Worm (Caenorhabditis elegans) whole organism, L4 larva: ENCODE measurements around the gene egl-19.

ENCODE experiments used
- F10B5.3 ChIP-seq: sonication (generic microtip); optimal IDR thresholded peaks from 2 replicates; lab custom pipeline; 2016; ENCODE audit warnings: mild to moderate bottlenecking, missing genetic modification characterization, missing compliant biosample characterization
- T26A8.4 ChIP-seq: fragments of 200-800 bp; sonication (Bioruptor generic); IDR thresholded peaks from 2 replicates; pipeline ENCODE4 v1.3.6; 2022; ENCODE audit warnings: missing genetic modification characterization, missing compliant biosample characterization
- Y105C5A.15 ChIP-seq: fragments of 200-800 bp; sonication (Bioruptor generic); IDR thresholded peaks from 2 replicates; pipeline ENCODE4 v1.3.6; 2022; ENCODE audit warnings: missing genetic modification characterization, missing compliant biosample characterization
- Y48G9A.11 ChIP-seq: fragments of 200-800 bp; sonication (Bioruptor generic); IDR thresholded peaks from 2 replicates; pipeline ENCODE4 v1.3.6; 2022; ENCODE audit warnings: missing genetic modification reagents, missing genetic modification characterization, missing compliant biosample characterization
- Y5F2A.4 ChIP-seq: fragments of 200-800 bp; sonication (Bioruptor generic); optimal IDR thresholded peaks from 2 replicates; lab custom pipeline; 2018; ENCODE audit warnings: mild to moderate bottlenecking, missing genetic modification characterization, missing compliant biosample characterization
- ZK546.5 ChIP-seq, 2 experiments: sonication (generic microtip); optimal IDR thresholded peaks; 2 replicates each; lab custom pipeline; 2017; ENCODE audit warnings: missing biosample characterization in 2 of 2, missing genetic modification characterization in 2 of 2
- arid-1 ChIP-seq: fragments of 200-800 bp; sonication (Bioruptor generic); conservative IDR thresholded peaks from 2 replicates; pipeline ENCODE4 v1.3.6; 2022; ENCODE audit warnings: missing genetic modification reagents, missing genetic modification characterization, missing compliant biosample characterization
- attf-4 ChIP-seq: sonication (generic microtip); optimal IDR thresholded peaks from 3 replicates; lab custom pipeline; 2017; ENCODE audit warnings: missing biosample characterization, missing genetic modification characterization
- ceh-82 ChIP-seq: sonication (generic microtip); optimal IDR thresholded peaks from 2 replicates; lab custom pipeline; 2017; ENCODE audit warnings: missing biosample characterization, missing genetic modification characterization
- ces-1 ChIP-seq: fragments of 150-350 bp; sonication (generic microtip); optimal IDR thresholded peaks from 4 replicates; lab custom pipeline; 2014; ENCODE audit warnings: missing biosample characterization, missing genetic modification reagents, missing genetic modification characterization
- cey-2 ChIP-seq: sonication (generic microtip); optimal IDR thresholded peaks from 3 replicates; lab custom pipeline; 2017; ENCODE audit warnings: missing genetic modification characterization, mild to moderate bottlenecking, missing compliant biosample characterization, antibody characterized with exemption, borderline replicate concordance; ENCODE audit not compliant: insufficient read depth
- ctbp-1 ChIP-seq: fragments of 200-800 bp; sonication (Bioruptor generic); IDR thresholded peaks from 2 replicates; pipeline ENCODE4 v1.3.6; 2022; ENCODE audit warnings: missing genetic modification reagents, missing genetic modification characterization, missing compliant biosample characterization
- dmd-6 ChIP-seq: fragments of 200-800 bp; sonication (Bioruptor generic); IDR thresholded peaks from 2 replicates; pipeline ENCODE4 v1.3.6; 2022; ENCODE audit warnings: missing genetic modification reagents, missing genetic modification characterization, missing compliant biosample characterization
- dmd-8 ChIP-seq: fragments of 200-800 bp; sonication (Bioruptor generic); IDR thresholded peaks from 2 replicates; pipeline ENCODE4 v1.3.6; 2022; ENCODE audit warnings: missing genetic modification characterization, missing compliant biosample characterization
- egl-43 ChIP-seq: fragments of 200-800 bp; sonication (Bioruptor generic); IDR thresholded peaks from 2 replicates; pipeline ENCODE4 v1.3.6; 2022; ENCODE audit warnings: missing genetic modification reagents, missing genetic modification characterization, missing compliant biosample characterization
- lim-7 ChIP-seq: fragments of 200-800 bp; sonication (Bioruptor generic); IDR thresholded peaks from 2 replicates; pipeline ENCODE4 v1.3.6; 2022; ENCODE audit warnings: missing genetic modification characterization, missing compliant biosample characterization
- lin-15B ChIP-seq: fragments of 150-350 bp; sonication (generic microtip); optimal IDR thresholded peaks from 3 replicates; lab custom pipeline; 2014; ENCODE audit warnings: missing biosample characterization, missing genetic modification characterization
- lin-29 ChIP-seq: fragments of 200-800 bp; sonication (Bioruptor generic); IDR thresholded peaks from 2 replicates; pipeline ENCODE4 v1.3.6; 2022; ENCODE audit warnings: missing genetic modification reagents, missing genetic modification characterization, missing compliant biosample characterization
- lin-38 ChIP-seq: fragments of 200-800 bp; sonication (Bioruptor generic); IDR thresholded peaks from 2 replicates; pipeline ENCODE4 v1.3.6; 2022; ENCODE audit warnings: missing genetic modification reagents, missing genetic modification characterization, missing compliant biosample characterization
- madf-5 ChIP-seq, 2 experiments: fragments of 200-800 bp; sonication (Bioruptor generic); IDR thresholded peaks; 2 replicates each; pipeline ENCODE4 v1.3.6; 2022; ENCODE audit warnings: missing compliant biosample characterization in 2 of 2, missing genetic modification characterization in 2 of 2
- mep-1 ChIP-seq: fragments of 150-350 bp; sonication (generic microtip); optimal IDR thresholded peaks from 3 replicates; lab custom pipeline; 2014; ENCODE audit warnings: missing biosample characterization, missing genetic modification characterization
- mxl-3 ChIP-seq: fragments of 200-800 bp; sonication (Bioruptor generic); optimal IDR thresholded peaks from 2 replicates; lab custom pipeline; 2018; ENCODE audit warnings: mild to moderate bottlenecking, missing genetic modification characterization, missing compliant biosample characterization
- nhr-237 ChIP-seq: sonication (generic microtip); optimal IDR thresholded peaks from 2 replicates; lab custom pipeline; 2017; ENCODE audit warnings: missing biosample characterization, missing genetic modification characterization
- nhr-42 ChIP-seq: fragments of 200-800 bp; sonication (Bioruptor generic); IDR thresholded peaks from 2 replicates; pipeline ENCODE4 v1.3.6; 2022; ENCODE audit warnings: missing genetic modification characterization, missing compliant biosample characterization
- nhr-77 ChIP-seq: fragments of 150-350 bp; optimal IDR thresholded peaks from 2 replicates; lab custom pipeline; 2014; ENCODE audit warnings: missing biosample characterization, missing genetic modification characterization
- php-3 ChIP-seq: fragments of 200-800 bp; sonication (Bioruptor generic); IDR thresholded peaks from 2 replicates; pipeline ENCODE4 v1.3.6; 2022; ENCODE audit warnings: missing genetic modification reagents, missing genetic modification characterization, missing compliant biosample characterization
- saeg-2 ChIP-seq: fragments of 200-800 bp; sonication (Bioruptor generic); IDR thresholded peaks from 2 replicates; pipeline ENCODE4 v1.3.6; 2022; ENCODE audit warnings: missing genetic modification reagents, missing genetic modification characterization, missing compliant biosample characterization
- sdz-12 ChIP-seq: fragments of 200-800 bp; sonication (Bioruptor generic); optimal IDR thresholded peaks from 2 replicates; lab custom pipeline; 2018; ENCODE audit warnings: mild to moderate bottlenecking, missing genetic modification characterization, missing compliant biosample characterization
- spr-1 ChIP-seq: sonication (generic microtip); optimal IDR thresholded peaks from 2 replicates; lab custom pipeline; 2016; ENCODE audit warnings: mild to moderate bottlenecking, missing genetic modification characterization, missing compliant biosample characterization
- spr-3 ChIP-seq: fragments of 200-800 bp; sonication (Bioruptor generic); optimal IDR thresholded peaks from 2 replicates; lab custom pipeline; 2018; ENCODE audit warnings: mild to moderate bottlenecking, missing genetic modification characterization, missing compliant biosample characterization
- unc-130 ChIP-seq: sonication (generic microtip); optimal IDR thresholded peaks from 2 replicates; lab custom pipeline; 2016; ENCODE audit warnings: missing genetic modification reagents, missing genetic modification characterization, missing compliant biosample characterization
- unc-62 ChIP-seq, 3 experiments: fragments of 150-350 bp in 1 of 3; sonication (generic microtip); optimal IDR thresholded peaks in 2 of 3; peaks in 1 of 3; 1 replicate in 1 of 3; 2 replicates in 2 of 3; lab custom pipeline; 2014 to 2017; ENCODE audit warnings: missing biosample characterization in 3 of 3, missing genetic modification characterization in 3 of 3, missing genetic modification reagents in 3 of 3, missing genotype in 1 of 3
- zag-1 ChIP-seq: fragments of 150-350 bp; optimal IDR thresholded peaks from 2 replicates; lab custom pipeline; 2014; ENCODE audit warnings: missing biosample characterization, missing genetic modification characterization
- zip-11 ChIP-seq: fragments of 200-800 bp; sonication (Bioruptor generic); IDR thresholded peaks from 2 replicates; pipeline ENCODE4 v1.3.6; 2022; ENCODE audit warnings: missing genetic modification characterization, missing compliant biosample characterization

Gene egl-19

DNA sequence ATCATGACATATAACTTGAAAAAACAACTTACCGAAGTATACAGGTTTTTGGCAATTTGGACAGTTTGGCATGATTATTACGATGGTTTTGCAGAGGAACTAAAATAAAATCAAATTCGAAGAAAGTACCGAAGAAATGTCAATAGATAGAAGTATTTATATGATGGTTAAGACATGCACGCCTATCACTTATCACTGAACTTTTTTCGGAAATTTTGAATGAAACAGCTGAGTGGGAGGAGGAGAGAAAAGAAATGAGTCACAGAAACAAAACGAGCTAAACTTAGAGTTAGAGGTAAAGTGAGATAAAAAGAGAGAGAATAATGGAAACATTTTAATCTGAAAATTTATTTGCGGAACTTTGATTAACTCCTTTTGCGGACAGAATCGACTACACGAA is 39.9 kb downstream of the egl-19 start, which contains the start of gene valv-1:
Gene valv-1, minus strand, starts transcription at position 101 of the 400 bp plus-strand sequence.
- TF ChIP-seq attf-4 (tag; lab: Kevin White, UChicago) (no peak), unc-62 (GFP tag; optimal IDR thresholded peaks at IDR 0.05 in 1 of 2; lab: Kevin White, UChicago) (peak in 1 of 2 experiments; percentile 51), unc-62 (tag; optimal IDR thresholded peaks at IDR 0.05; lab: Kevin White, UChicago) (no peak), lin-38 (no peak)

ce11 chrIV:7445995-7446394 is 40.6 kb downstream of the egl-19 start, which contains the start of gene B0496.1:
Gene B0496.1, plus strand, starts transcription at chrIV:7446295.
- no peak for TF ChIP-seq madf-5 (GFP tag; IDR thresholded peaks at IDR 0.05; lab: Robert Waterston, UW)
- TF ChIP-seq nhr-77 (tag; lab: Kevin White, UChicago), result no peak
- TF ChIP-seq unc-130 (GFP tag; lab: Kevin White, UChicago), result no peak
- TF ChIP-seq Y5F2A.4 (GFP tag; lab: Kevin White, UChicago), result no peak
- TF ChIP-seq dmd-6 (GFP tag; lab: Robert Waterston, UW), result no peak
- TF ChIP-seq F10B5.3, result no peak
- no peak for TF ChIP-seq cey-2 (tag; lab: Kevin White, UChicago)

ce11 chrIV:7447556-7447955 is 42.2 kb downstream of the egl-19 start, which contains the start of gene B0496.2:
Gene B0496.2, plus strand, starts transcription at chrIV:7447856.
- no peak for TF ChIP-seq lim-7
- no peak for TF ChIP-seq zag-1 (tag; lab: Kevin White, UChicago)
- no peak for TF ChIP-seq T26A8.4
- no peak for TF ChIP-seq nhr-42 (GFP tag; lab: Robert Waterston, UW)
- TF ChIP-seq Y48G9A.11 (GFP tag; lab: Robert Waterston, UW), result no peak
- no peak for TF ChIP-seq lin-29 (GFP tag; lab: Robert Waterston, UW)
- no peak for TF ChIP-seq saeg-2 (GFP tag; lab: Robert Waterston, UW)
- no peak for TF ChIP-seq spr-1 (tag; lab: Kevin White, UChicago)
- no peak for TF ChIP-seq arid-1 (GFP tag; lab: Robert Waterston, UW)
- no peak for TF ChIP-seq ceh-82
- TF ChIP-seq dmd-8 (GFP tag; lab: Robert Waterston, UW), result no peak
- TF ChIP-seq egl-43, result no peak
- no peak for TF ChIP-seq mep-1 (tag; lab: Kevin White, UChicago)
- no peak for TF ChIP-seq mxl-3 (GFP tag; lab: Kevin White, UChicago)
- no peak for TF ChIP-seq Y105C5A.15 (GFP tag; lab: Robert Waterston, UW)
- no peak for TF ChIP-seq nhr-237 (tag; lab: Kevin White, UChicago)
- no peak for TF ChIP-seq F10B5.3

- TF ChIP-seq php-3 (GFP tag; lab: Robert Waterston, UW) (0 out of 2 replicates have a peak, but pooled peaks have one; percentile 26), zip-11 (GFP tag; lab: Robert Waterston, UW) (no peak)
- TF ChIP-seq, all 104 proteins: peak for 1
Measured at ce11 chrIV:7451345-7451744, 46.0 kb downstream of the egl-19 start, which contains the start of gene tes-1. Gene tes-1, minus strand, starts transcription at chrIV:7451445.

DNA sequence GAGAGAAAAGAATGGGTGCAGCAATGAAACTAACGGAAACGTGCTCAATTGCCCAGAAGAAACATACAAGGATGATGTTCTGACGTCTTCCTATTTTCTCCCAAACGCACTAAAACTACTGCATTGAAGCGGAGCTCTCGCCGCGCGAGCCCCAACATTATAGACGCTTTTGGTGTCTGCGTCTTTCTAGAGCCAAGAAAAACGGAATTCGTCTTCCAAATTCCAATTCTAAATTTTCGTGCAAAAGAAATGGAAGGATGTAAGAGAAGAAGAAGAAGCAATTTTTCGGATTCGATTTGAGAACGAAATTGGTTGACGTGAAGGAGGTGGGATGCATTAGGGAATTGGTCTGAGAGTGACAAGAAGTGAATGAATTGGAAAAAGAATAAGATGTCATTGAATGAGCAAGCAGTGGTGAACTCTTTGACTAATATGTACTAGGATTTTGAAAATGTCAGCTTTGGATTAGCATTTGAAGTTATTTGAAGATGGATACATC is 48.3 kb downstream of the egl-19 start:
- peak; percentile 3 for TF ChIP-seq ces-1
- TF ChIP-seq nhr-237 (tag; lab: Kevin White, UChicago), result no peak
- TF ChIP-seq cey-2 (tag; lab: Kevin White, UChicago), result no peak
- TF ChIP-seq spr-3 (GFP tag; lab: Kevin White, UChicago), result no peak
- peak in 1 of 2 experiments; percentile 93 for TF ChIP-seq unc-62 (GFP tag; optimal IDR thresholded peaks at IDR 0.05 in 1 of 2; lab: Kevin White, UChicago)
- no peak for TF ChIP-seq unc-62 (tag; optimal IDR thresholded peaks at IDR 0.05; lab: Kevin White, UChicago)
- TF ChIP-seq lin-38, result no peak
- no peak for TF ChIP-seq ZK546.5 (tag; optimal IDR thresholded peaks at IDR 0.05; lab: Kevin White, UChicago)
- 0 out of 2 replicates have a peak, but pooled peaks have one; percentile 12 for TF ChIP-seq ctbp-1
- TF ChIP-seq sdz-12 (GFP tag; lab: Kevin White, UChicago), result no peak
- TF ChIP-seq lin-15B, result no peak
